Fruit fly (Drosophila melanogaster) whole organism, embryonic: Measurements from ENCODE around the gene hook.

Source experiments
- BEAF-32 ChIP-seq: fragments of 200-800 bp; sonication (Bioruptor generic); optimal IDR thresholded peaks from 3 replicates; lab custom pipeline; 2017; ENCODE audit warnings: missing biosample characterization, missing genetic modification characterization, mild to moderate bottlenecking, moderate library complexity, missing genetic modification reagents
- CG10565 ChIP-seq: fragments of 200-800 bp; sonication (Bioruptor generic); optimal IDR thresholded peaks from 3 replicates; lab custom pipeline; 2016; ENCODE audit warnings: missing biosample characterization, mild to moderate bottlenecking, missing genetic modification characterization
- CG11398 ChIP-seq: fragments of 200-800 bp; sonication (Bioruptor generic); optimal IDR thresholded peaks from 2 replicates; lab custom pipeline; 2016; ENCODE audit warnings: missing biosample characterization, missing genetic modification characterization
- CG11723 ChIP-seq: fragments of 200-800 bp; sonication (Bioruptor generic); optimal IDR thresholded peaks from 2 replicates; lab custom pipeline; 2017; ENCODE audit warnings: missing biosample characterization, mild to moderate bottlenecking, missing genetic modification characterization
- CG12391 ChIP-seq: fragments of 200-800 bp; sonication (Bioruptor generic); optimal IDR thresholded peaks from 3 replicates; lab custom pipeline; 2018; ENCODE audit warnings: missing biosample characterization, mild to moderate bottlenecking, missing genetic modification characterization, moderate library complexity
- CG12744 ChIP-seq: fragments of 200-800 bp; sonication (Bioruptor generic); optimal IDR thresholded peaks from 2 replicates; lab custom pipeline; 2016; ENCODE audit warnings: missing biosample characterization, missing genetic modification characterization
- CG15696 ChIP-seq: fragments of 200-800 bp; sonication (Bioruptor generic); optimal IDR thresholded peaks from 2 replicates; lab custom pipeline; 2019; ENCODE audit warnings: missing biosample characterization, mild to moderate bottlenecking, missing genetic modification characterization, moderate library complexity
- CG1603 ChIP-seq: fragments of 200-800 bp; sonication (Bioruptor generic); optimal IDR thresholded peaks from 2 replicates; lab custom pipeline; 2019; ENCODE audit warnings: missing biosample characterization, mild to moderate bottlenecking, missing genetic modification characterization, moderate library complexity
- CG16815 ChIP-seq: fragments of 200-800 bp; sonication (Bioruptor generic); optimal IDR thresholded peaks from 3 replicates; lab custom pipeline; 2017; ENCODE audit warnings: missing biosample characterization, mild to moderate bottlenecking, missing genetic modification characterization
- CG18262 ChIP-seq: fragments of 200-800 bp; optimal IDR thresholded peaks from 3 replicates; lab custom pipeline; 2019; ENCODE audit warnings: missing biosample characterization, mild to moderate bottlenecking, missing genetic modification characterization, moderate library complexity
- CG2678 ChIP-seq: fragments of 200-800 bp; sonication (Bioruptor generic); optimal IDR thresholded peaks from 3 replicates; lab custom pipeline; 2019; ENCODE audit warnings: missing biosample characterization, mild to moderate bottlenecking, missing genetic modification characterization, moderate library complexity
- CG3281 ChIP-seq: fragments of 200-800 bp; sonication (Bioruptor generic); optimal IDR thresholded peaks from 3 replicates; lab custom pipeline; 2017; ENCODE audit warnings: missing biosample characterization, mild to moderate bottlenecking, missing genetic modification characterization
- CG33557 ChIP-seq: fragments of 200-800 bp; sonication (Bioruptor generic); optimal IDR thresholded peaks from 2 replicates; lab custom pipeline; 2019; ENCODE audit warnings: missing biosample characterization, mild to moderate bottlenecking, missing genetic modification characterization, moderate library complexity
- CG4360 ChIP-seq: fragments of 200-800 bp; sonication (Bioruptor generic); IDR thresholded peaks from 2 replicates; pipeline ENCODE4 v1.3.6; 2022; ENCODE audit warnings: missing biosample characterization, missing genetic modification characterization
- CG4424 ChIP-seq: fragments of 200-800 bp; sonication (Bioruptor generic); optimal IDR thresholded peaks from 3 replicates; lab custom pipeline; 2016; ENCODE audit warnings: missing biosample characterization, missing genetic modification characterization
- CG6683 ChIP-seq: fragments of 200-800 bp; sonication (Bioruptor generic); optimal IDR thresholded peaks from 2 replicates; lab custom pipeline; 2017; ENCODE audit warnings: missing biosample characterization, mild to moderate bottlenecking, missing genetic modification characterization, missing genetic modification reagents
- CG8290 ChIP-seq, 3 experiments: fragments of 200-800 bp; sonication (Bioruptor generic); optimal IDR thresholded peaks; 2 replicates each; lab custom pipeline; 2016 to 2019; ENCODE audit warnings: missing biosample characterization in 3 of 3, missing genetic modification characterization in 3 of 3, mild to moderate bottlenecking in 2 of 3, moderate library complexity in 1 of 3
- Eip74EF ChIP-seq, 2 experiments: fragments of 200-800 bp in 1 of 2; fragments of >200 bp in 1 of 2; sonication (Bioruptor generic) in 1 of 2; optimal IDR thresholded peaks; 2 replicates each; lab custom pipeline; 2017 to 2019; ENCODE audit warnings: missing biosample characterization in 2 of 2, missing genetic modification characterization in 2 of 2, mild to moderate bottlenecking in 1 of 2, moderate library complexity in 1 of 2
- Fer2 ChIP-seq: fragments of 200-800 bp; sonication (Bioruptor generic); optimal IDR thresholded peaks from 2 replicates; lab custom pipeline; 2018; ENCODE audit warnings: missing biosample characterization, mild to moderate bottlenecking, missing genetic modification characterization, moderate library complexity
- HHEX ChIP-seq: fragments of 200-800 bp; sonication (Bioruptor generic); optimal IDR thresholded peaks from 3 replicates; lab custom pipeline; 2017; ENCODE audit warnings: missing biosample characterization, mild to moderate bottlenecking, missing genetic modification characterization, missing genetic modification reagents
- Hr51 ChIP-seq, 2 experiments: fragments of 200-800 bp; sonication (Bioruptor generic); optimal IDR thresholded peaks; 2 replicates in 1 of 2; 3 replicates in 1 of 2; lab custom pipeline; 2016 to 2018; ENCODE audit warnings: missing biosample characterization in 2 of 2, missing genetic modification characterization in 2 of 2, mild to moderate bottlenecking in 1 of 2, moderate library complexity in 1 of 2
- MBD-R2 ChIP-seq: fragments of 200-800 bp; sonication (Bioruptor generic); IDR thresholded peaks from 2 replicates; pipeline ENCODE4 v1.3.6; 2022; ENCODE audit warnings: missing biosample characterization, missing genetic modification characterization
- MESR4 ChIP-seq: fragments of 200-800 bp; sonication (Bioruptor generic); optimal IDR thresholded peaks from 2 replicates; lab custom pipeline; 2018; ENCODE audit warnings: missing biosample characterization, mild to moderate bottlenecking, missing genetic modification characterization, moderate library complexity
- Max ChIP-seq: fragments of 200-800 bp; sonication (Bioruptor generic); optimal IDR thresholded peaks from 2 replicates; lab custom pipeline; 2016; ENCODE audit warnings: missing biosample characterization, mild to moderate bottlenecking, missing genetic modification characterization
- NFAT ChIP-seq: fragments of 200-800 bp; sonication (Bioruptor generic); IDR thresholded peaks from 2 replicates; pipeline ENCODE4 v1.3.6; 2022; ENCODE audit warnings: missing biosample characterization, missing genetic modification characterization
- Scr ChIP-seq: fragments of 200-800 bp; sonication (Bioruptor generic); IDR thresholded peaks from 2 replicates; pipeline ENCODE4 v1.3.6; 2022; ENCODE audit warnings: missing biosample characterization, missing genetic modification characterization; ENCODE audit not compliant: partially characterized antibody
- Sin3A ChIP-seq: fragments of >200 bp; optimal IDR thresholded peaks from 2 replicates; lab custom pipeline; 2018
- al ChIP-seq: fragments of 200-800 bp; sonication (Bioruptor generic); IDR thresholded peaks from 2 replicates; pipeline ENCODE4 v1.3.6; 2022; ENCODE audit warnings: missing biosample characterization, missing genetic modification characterization
- ato ChIP-seq: fragments of 200-800 bp; sonication (Bioruptor generic); IDR thresholded peaks from 2 replicates; pipeline ENCODE4 v1.3.6; 2022; ENCODE audit warnings: missing biosample characterization, missing genetic modification characterization; ENCODE audit not compliant: partially characterized antibody
- caup ChIP-seq: fragments of 200-800 bp; sonication (Bioruptor generic); optimal IDR thresholded peaks from 3 replicates; lab custom pipeline; 2017; ENCODE audit warnings: missing biosample characterization, mild to moderate bottlenecking, missing genetic modification characterization, moderate library complexity; ENCODE audit not compliant: severe bottlenecking
- crc ChIP-seq: fragments of 200-800 bp; sonication (Bioruptor generic); optimal IDR thresholded peaks from 2 replicates; lab custom pipeline; 2016; ENCODE audit warnings: missing biosample characterization, missing genetic modification characterization
- dan ChIP-seq: fragments of 200-800 bp; sonication (Bioruptor generic); IDR thresholded peaks from 2 replicates; pipeline ENCODE4 v1.3.6; 2022; ENCODE audit warnings: missing biosample characterization, missing genetic modification characterization
- dysf ChIP-seq: fragments of 200-800 bp; sonication (Bioruptor generic); IDR thresholded peaks from 3 replicates; pipeline ENCODE4 v1.3.6; 2022; ENCODE audit warnings: missing biosample characterization, missing genetic modification characterization
- exex ChIP-seq: fragments of 200-800 bp; sonication (Bioruptor generic); optimal IDR thresholded peaks from 4 replicates; lab custom pipeline; 2018; ENCODE audit warnings: missing biosample characterization, mild to moderate bottlenecking, missing genetic modification characterization, moderate library complexity
- gsb ChIP-seq: fragments of 200-800 bp; sonication (Bioruptor generic); IDR thresholded peaks from 2 replicates; pipeline ENCODE4 v1.3.6; 2022; ENCODE audit warnings: missing biosample characterization, missing genetic modification characterization
- insv ChIP-seq, 2 experiments: fragments of 200-800 bp; sonication (Bioruptor generic); optimal IDR thresholded peaks; 3 replicates each; lab custom pipeline; 2016 to 2018; ENCODE audit warnings: missing biosample characterization in 2 of 2, missing genetic modification characterization in 2 of 2
- kay ChIP-seq: fragments of 200-800 bp; sonication (Bioruptor generic); optimal IDR thresholded peaks from 2 replicates; lab custom pipeline; 2016; ENCODE audit warnings: missing biosample characterization, missing genetic modification characterization
- lov ChIP-seq, 2 experiments: fragments of 200-800 bp in 1 of 2; fragments of >200 bp in 1 of 2; sonication (Bioruptor generic) in 1 of 2; IDR thresholded peaks in 1 of 2; optimal IDR thresholded peaks in 1 of 2; 2 replicates in 1 of 2; 3 replicates in 1 of 2; pipeline versions ENCODE4 v1.3.6 to Lab custom; 2017 to 2022; ENCODE audit warnings: missing biosample characterization in 1 of 2, missing genetic modification characterization in 1 of 2
- nmo ChIP-seq: fragments of 200-800 bp; sonication (Bioruptor generic); optimal IDR thresholded peaks from 2 replicates; lab custom pipeline; 2018; ENCODE audit warnings: missing biosample characterization, mild to moderate bottlenecking, missing genetic modification characterization, moderate library complexity
- peb ChIP-seq: fragments of 200-800 bp; sonication (Bioruptor generic); IDR thresholded peaks from 2 replicates; pipeline ENCODE4 v1.3.6; 2022; ENCODE audit warnings: missing biosample characterization, missing genetic modification characterization
- pfk ChIP-seq: fragments of 200-800 bp; sonication (Bioruptor generic); optimal IDR thresholded peaks from 2 replicates; lab custom pipeline; 2018; ENCODE audit warnings: missing biosample characterization, mild to moderate bottlenecking, missing genetic modification characterization, moderate library complexity
- pita ChIP-seq: fragments of 200-800 bp; sonication (Bioruptor generic); optimal IDR thresholded peaks from 2 replicates; lab custom pipeline; 2017; ENCODE audit warnings: missing biosample characterization, mild to moderate bottlenecking, missing genetic modification characterization
- pnt ChIP-seq: fragments of 200-800 bp; sonication (Bioruptor generic); optimal IDR thresholded peaks from 3 replicates; lab custom pipeline; 2016; ENCODE audit warnings: missing biosample characterization, missing genetic modification characterization
- so ChIP-seq: fragments of 200-800 bp; sonication (Bioruptor generic); IDR thresholded peaks from 3 replicates; pipeline ENCODE4 v1.3.6; 2022; ENCODE audit warnings: missing biosample characterization, missing genetic modification characterization
- sug ChIP-seq: fragments of 200-800 bp; optimal IDR thresholded peaks from 2 replicates; lab custom pipeline; 2019; ENCODE audit warnings: missing biosample characterization, mild to moderate bottlenecking, missing genetic modification characterization, moderate library complexity
- tna ChIP-seq: fragments of 200-800 bp; sonication (Bioruptor generic); IDR thresholded peaks from 2 replicates; pipeline ENCODE4 v1.3.6; 2022; ENCODE audit warnings: missing biosample characterization, missing genetic modification characterization; ENCODE audit not compliant: partially characterized antibody
- twi ChIP-seq: fragments of 200-800 bp; optimal IDR thresholded peaks from 2 replicates; lab custom pipeline; 2019; ENCODE audit warnings: missing biosample characterization, mild to moderate bottlenecking, missing genetic modification characterization, moderate library complexity
- zf30C ChIP-seq: fragments of 200-800 bp; sonication (Bioruptor generic); optimal IDR thresholded peaks from 3 replicates; lab custom pipeline; 2018; ENCODE audit warnings: missing biosample characterization, mild to moderate bottlenecking, missing genetic modification characterization

hook gene

DNA sequence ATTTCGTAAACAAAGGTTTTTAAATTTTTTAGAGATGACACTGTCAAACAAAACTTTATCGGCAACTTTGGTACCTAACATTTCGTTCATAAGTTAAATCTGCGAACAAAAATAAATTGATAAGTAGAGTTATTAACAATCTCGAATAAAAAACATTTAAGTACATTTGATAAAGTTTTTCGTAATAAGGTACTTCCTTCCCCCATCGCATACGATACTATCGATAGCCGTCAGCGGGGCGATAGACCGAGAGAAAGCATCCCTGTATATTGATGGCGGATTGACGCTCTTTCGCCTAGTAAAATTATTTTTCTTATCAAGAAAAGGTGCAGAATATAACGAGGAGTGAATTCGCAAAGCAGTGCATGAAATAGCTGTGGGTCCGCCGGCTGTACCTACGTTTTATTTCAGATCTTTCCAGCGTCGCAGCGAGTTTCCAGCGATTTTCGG lies 11.8 kb upstream of the hook start, which contains the start of the genes Ttc19 and Acn (continued):
- TF ChIP-seq CG11398 (GFP tag; lab: Kevin White, UChicago) = peak; percentile 81
- TF ChIP-seq CG10565 (GFP tag; lab: Kevin White, UChicago) = peak; percentile 9
- peak; percentile 76 for TF ChIP-seq CG3281 (GFP tag; lab: Kevin White, UChicago)
- peak; percentile 94 for TF ChIP-seq CG12391 (tag; lab: Kevin White, UChicago)
- TF ChIP-seq Hr51 (GFP tag; optimal IDR thresholded peaks at IDR 0.05; lab: Kevin White, UChicago) = peak; percentile 80 to 91
- TF ChIP-seq CG1603 (tag; lab: Kevin White, UChicago) = peak; percentile 86
- no peak for TF ChIP-seq exex (tag; lab: Kevin White, UChicago)
- TF ChIP-seq crc (GFP tag; lab: Kevin White, UChicago) = peak; percentile 84
- no peak for TF ChIP-seq dan (GFP tag; lab: Robert Waterston, UW)
- TF ChIP-seq Sin3A (lab: Kevin White, UChicago) = peak; percentile 64
- TF ChIP-seq HHEX (GFP tag; lab: Kevin White, UChicago) = peak; percentile 57
- peak; percentile 55 for TF ChIP-seq kay (GFP tag; lab: Kevin White, UChicago)
- TF ChIP-seq caup = peak; percentile 71
- TF ChIP-seq Fer2 = peak; percentile 71
- TF ChIP-seq sug (tag; lab: Kevin White, UChicago) = peak; percentile 88
- TF ChIP-seq dysf (GFP tag; lab: Robert Waterston, UW) = peak; percentile 77
- TF ChIP-seq CG4424 (GFP tag; lab: Kevin White, UChicago) = peak; percentile 87
- TF ChIP-seq so (GFP tag; lab: Robert Waterston, UW) = peak; percentile 68; the same call in 1 of the 3 replicates
- peak; percentile 97 for TF ChIP-seq BEAF-32
- peak; percentile 43 for TF ChIP-seq CG11723 (GFP tag; lab: Kevin White, UChicago)
- TF ChIP-seq Scr (GFP tag; lab: Robert Waterston, UW) = peak; percentile 98
- peak; percentile 89 for TF ChIP-seq tna (GFP tag; lab: Robert Waterston, UW)
- no peak for TF ChIP-seq pfk (GFP tag; lab: Kevin White, UChicago)
- TF ChIP-seq MBD-R2 = peak; percentile 95
- peak; percentile 78 for TF ChIP-seq Max (GFP tag; lab: Kevin White, UChicago)
- TF ChIP-seq insv (GFP tag; optimal IDR thresholded peaks at IDR 0.05; lab: Kevin White, UChicago) = peak in 1 of 2 experiments; percentile 66
- no peak for TF ChIP-seq pita (GFP tag; lab: Kevin White, UChicago)
- peak; percentile 24 for TF ChIP-seq CG6683 (GFP tag; lab: Kevin White, UChicago)
- peak; percentile 79 for TF ChIP-seq CG15696 (tag; lab: Kevin White, UChicago)
- TF ChIP-seq CG2678 (tag; lab: Kevin White, UChicago) = peak; percentile 85
- TF ChIP-seq MESR4 = peak; percentile 80
- TF ChIP-seq twi (tag; lab: Kevin White, UChicago) = peak; percentile 60
- peak; percentile 44; the same call in 1 of the 2 replicates for TF ChIP-seq gsb (GFP tag; lab: Robert Waterston, UW)
- TF ChIP-seq NFAT (GFP tag; lab: Robert Waterston, UW) = peak; percentile 76
- no peak for TF ChIP-seq Eip74EF (GFP tag; optimal IDR thresholded peaks at IDR 0.05; lab: Kevin White, UChicago)
- peak; percentile 75 for TF ChIP-seq al (GFP tag; lab: Robert Waterston, UW)
- TF ChIP-seq zf30C (GFP tag; lab: Kevin White, UChicago) = no peak
- peak; percentile 82 for TF ChIP-seq CG18262
- TF ChIP-seq peb = peak; percentile 50; the same call in 1 of the 2 replicates
- TF ChIP-seq CG8290 (GFP tag; optimal IDR thresholded peaks at IDR 0.05; lab: Kevin White, UChicago) = peak; percentile 79
- peak in 1 of 2 experiments; percentile 50 for TF ChIP-seq CG8290 (tag; optimal IDR thresholded peaks at IDR 0.05; lab: Kevin White, UChicago)
- TF ChIP-seq CG12744 (GFP tag; lab: Kevin White, UChicago) = peak; percentile 77
- TF ChIP-seq CG4360 (GFP tag; lab: Robert Waterston, UW) = no peak
- TF ChIP-seq CG33557 (GFP tag; lab: Kevin White, UChicago) = peak; percentile 75
- TF ChIP-seq pnt (GFP tag; lab: Kevin White, UChicago) = peak; percentile 81
- peak; percentile 91 for TF ChIP-seq nmo (GFP tag; lab: Kevin White, UChicago)
- TF ChIP-seq lov (optimal IDR thresholded peaks at IDR 0.05; lab: Kevin White, UChicago) = no peak
- TF ChIP-seq lov (GFP tag; IDR thresholded peaks at IDR 0.05; lab: Robert Waterston, UW) = peak; percentile 71; the same call in 2 of the 3 replicates
- peak; percentile 73 for TF ChIP-seq CG16815 (GFP tag; lab: Kevin White, UChicago)
- peak; percentile 88 for TF ChIP-seq ato (GFP tag; lab: Robert Waterston, UW)
